Worm (Caenorhabditis elegans) whole organism, L4 larva: ENCODE data around the gene ZC443.2.

Experiments used
- F37D6.2 ChIP-seq: sonication (generic microtip); optimal IDR thresholded peaks from 2 replicates; lab custom pipeline; 2016; ENCODE audit warnings: mild to moderate bottlenecking, missing genetic modification characterization, missing compliant biosample characterization
- ZK546.5 ChIP-seq, 2 experiments: sonication (generic microtip); optimal IDR thresholded peaks; 2 replicates each; lab custom pipeline; 2017; ENCODE audit warnings: missing biosample characterization in 2 of 2, missing genetic modification characterization in 2 of 2
- dve-1 ChIP-seq: sonication (generic microtip); optimal IDR thresholded peaks from 2 replicates; lab custom pipeline; 2017; ENCODE audit warnings: antibody characterized with exemption, mild to moderate bottlenecking, missing genetic modification characterization, missing compliant biosample characterization; ENCODE audit not compliant: insufficient read depth
- mep-1 ChIP-seq: fragments of 150-350 bp; sonication (generic microtip); optimal IDR thresholded peaks from 3 replicates; lab custom pipeline; 2014; ENCODE audit warnings: missing biosample characterization, missing genetic modification characterization
- nhr-42 ChIP-seq: fragments of 200-800 bp; sonication (Bioruptor generic); IDR thresholded peaks from 2 replicates; pipeline ENCODE4 v1.3.6; 2022; ENCODE audit warnings: missing genetic modification characterization, missing compliant biosample characterization
- pqm-1 ChIP-seq: sonication (generic microtip); optimal IDR thresholded peaks from 2 replicates; lab custom pipeline; 2017; ENCODE audit warnings: missing biosample characterization, missing genetic modification characterization

DNA sequence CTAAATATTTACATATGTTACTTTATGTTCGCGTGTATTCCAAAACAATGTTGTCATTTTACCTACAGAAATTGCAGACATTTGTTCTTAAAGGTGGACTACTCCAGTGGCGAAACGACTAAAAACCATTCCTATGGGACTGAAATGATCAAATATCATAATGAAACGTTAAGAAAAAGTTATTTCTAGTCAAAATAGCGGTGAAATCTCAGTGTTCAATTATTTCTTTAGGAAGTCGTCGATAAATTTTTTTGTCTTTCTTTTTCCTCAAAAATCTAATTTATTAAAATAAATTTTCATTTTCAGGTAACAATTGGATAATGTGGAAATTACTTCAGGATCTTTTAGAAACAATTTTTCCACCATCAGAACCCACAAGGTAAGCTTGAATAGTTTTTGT is 24.4 kb upstream of the ZC443.2 start, which contains the start of gene C44H9.4:
- no peak for TF ChIP-seq ZK546.5 (tag; optimal IDR thresholded peaks at IDR 0.05; lab: Kevin White, UChicago)
- no peak for TF ChIP-seq F37D6.2
- no peak for TF ChIP-seq pqm-1 (tag; lab: Kevin White, UChicago)
- no peak for TF ChIP-seq nhr-42 (GFP tag; lab: Robert Waterston, UW)
- TF ChIP-seq dve-1 (tag; lab: Kevin White, UChicago), result no peak
- TF ChIP-seq mep-1 (tag; lab: Kevin White, UChicago), result no peak
